Worm (Caenorhabditis elegans) whole organism, L1 larva: ENCODE results near the gene sumv-2.

ENCODE experiments used
- ama-1 ChIP-seq: fragments of 150-350 bp; optimal IDR thresholded peaks from 2 replicates; lab custom pipeline; 2014
- blmp-1 ChIP-seq: fragments of 150-350 bp; optimal IDR thresholded peaks from 2 replicates; lab custom pipeline; 2014; ENCODE audit warnings: missing biosample characterization, missing genetic modification characterization
- fkh-8 ChIP-seq: sonication (generic microtip); optimal IDR thresholded peaks from 2 replicates; lab custom pipeline; 2016; ENCODE audit warnings: mild to moderate bottlenecking, missing genetic modification characterization, missing compliant biosample characterization
- hlh-4 ChIP-seq: sonication (generic microtip); optimal IDR thresholded peaks from 2 replicates; lab custom pipeline; 2016; ENCODE audit warnings: mild to moderate bottlenecking, missing genetic modification characterization, missing compliant biosample characterization
- mef-2 ChIP-seq: fragments of 150-350 bp; optimal IDR thresholded peaks from 2 replicates; lab custom pipeline; 2014; ENCODE audit warnings: missing biosample characterization, missing genetic modification characterization
- pqm-1 ChIP-seq: sonication (generic microtip); optimal IDR thresholded peaks from 3 replicates; lab custom pipeline; 2017; ENCODE audit warnings: missing biosample characterization, missing genetic modification characterization
- unc-130 ChIP-seq: fragments of 150-350 bp; optimal IDR thresholded peaks from 2 replicates; lab custom pipeline; 2017; ENCODE audit warnings: missing biosample characterization, missing genetic modification characterization, inconsistent platforms
- xbp-1 ChIP-seq: sonication (generic microtip); optimal IDR thresholded peaks from 2 replicates; lab custom pipeline; 2016; ENCODE audit warnings: missing genetic modification characterization, missing compliant biosample characterization

- no peak for TF ChIP-seq unc-130 (tag; lab: Kevin White, UChicago)
- no peak for TF ChIP-seq hlh-4 (tag; lab: Kevin White, UChicago)
- peak; percentile 38 for TF ChIP-seq pqm-1
- no peak for TF ChIP-seq ama-1 (lab: Kevin White, UChicago)
- TF ChIP-seq blmp-1 (tag; lab: Kevin White, UChicago), result peak; percentile 46
- no peak for TF ChIP-seq xbp-1 (tag; lab: Kevin White, UChicago)
- no peak for TF ChIP-seq mef-2 (tag; lab: Kevin White, UChicago)
- TF ChIP-seq fkh-8 (tag; lab: Kevin White, UChicago), result no peak
These were observed 12.9 kb downstream of the sumv-2 start for ce11 chrV:4630267-4630666.
